Fruit fly (Drosophila melanogaster) whole organism, prepupa: Measurements from ENCODE around the gene Edg78E.

Experiments used
- Blimp-1 ChIP-seq: fragments of 200-800 bp; sonication (Bioruptor generic); optimal IDR thresholded peaks from 3 replicates; lab custom pipeline; 2017; ENCODE audit warnings: missing biosample characterization, missing genetic modification characterization, mild to moderate bottlenecking, moderate library complexity, missing genetic modification reagents
- CG10631 ChIP-seq: fragments of 200-800 bp; sonication (Bioruptor generic); optimal IDR thresholded peaks from 2 replicates; lab custom pipeline; 2016; ENCODE audit warnings: missing biosample characterization, missing genetic modification characterization
- CG10669 ChIP-seq: fragments of 200-800 bp; sonication (Bioruptor generic); optimal IDR thresholded peaks from 3 replicates; lab custom pipeline; 2018; ENCODE audit warnings: missing biosample characterization, mild to moderate bottlenecking, missing genetic modification characterization, moderate library complexity
- CG11762 ChIP-seq: fragments of 200-800 bp; sonication (Bioruptor generic); optimal IDR thresholded peaks from 3 replicates; lab custom pipeline; 2016; ENCODE audit warnings: missing biosample characterization, missing genetic modification characterization; ENCODE audit not compliant: insufficient read depth
- CG16779 ChIP-seq: fragments of 200-800 bp; sonication (Bioruptor generic); optimal IDR thresholded peaks from 3 replicates; lab custom pipeline; 2017; ENCODE audit warnings: missing biosample characterization, mild to moderate bottlenecking, missing genetic modification characterization
- CG3032 ChIP-seq: fragments of 200-800 bp; optimal IDR thresholded peaks from 2 replicates; lab custom pipeline; 2019; ENCODE audit warnings: missing biosample characterization, mild to moderate bottlenecking, missing genetic modification characterization, moderate library complexity
- CG32006 ChIP-seq: fragments of 200-800 bp; sonication (Bioruptor generic); optimal IDR thresholded peaks from 3 replicates; lab custom pipeline; 2017; ENCODE audit warnings: missing biosample characterization, mild to moderate bottlenecking, missing genetic modification characterization
- CG34406 ChIP-seq: fragments of 200-800 bp; sonication (Bioruptor generic); optimal IDR thresholded peaks from 3 replicates; lab custom pipeline; 2016; ENCODE audit warnings: missing biosample characterization, missing genetic modification characterization
- CG3919 ChIP-seq: fragments of 200-800 bp; sonication (Bioruptor generic); optimal IDR thresholded peaks from 3 replicates; lab custom pipeline; 2016; ENCODE audit warnings: missing biosample characterization, missing genetic modification characterization
- CG4318 ChIP-seq: fragments of 200-800 bp; sonication (Bioruptor generic); optimal IDR thresholded peaks from 3 replicates; lab custom pipeline; 2017; ENCODE audit warnings: missing biosample characterization, mild to moderate bottlenecking, missing genetic modification characterization
- CG6163 ChIP-seq: fragments of 200-800 bp; sonication (Bioruptor generic); IDR thresholded peaks from 3 replicates; pipeline ENCODE4 v1.3.6; 2022; ENCODE audit warnings: missing biosample characterization, missing genetic modification characterization
- CG6792 ChIP-seq: fragments of 200-800 bp; sonication (Bioruptor generic); optimal IDR thresholded peaks from 3 replicates; lab custom pipeline; 2016; ENCODE audit warnings: missing biosample characterization, missing genetic modification characterization
- CG6808 ChIP-seq: fragments of 200-800 bp; sonication (Bioruptor generic); optimal IDR thresholded peaks from 3 replicates; lab custom pipeline; 2017; ENCODE audit warnings: missing biosample characterization, missing genetic modification characterization, mild to moderate bottlenecking, moderate library complexity, missing genetic modification reagents
- CG6854 ChIP-seq: fragments of 200-800 bp; sonication (Bioruptor generic); optimal IDR thresholded peaks from 2 replicates; lab custom pipeline; 2017; ENCODE audit warnings: missing biosample characterization, mild to moderate bottlenecking, missing genetic modification characterization
- CG8319 ChIP-seq: fragments of 200-800 bp; sonication (Bioruptor generic); optimal IDR thresholded peaks from 3 replicates; lab custom pipeline; 2016; ENCODE audit warnings: missing biosample characterization, missing genetic modification characterization
- CG9139 ChIP-seq: fragments of 200-800 bp; sonication (Bioruptor generic); optimal IDR thresholded peaks from 3 replicates; lab custom pipeline; 2017; ENCODE audit warnings: missing biosample characterization, mild to moderate bottlenecking, missing genetic modification characterization
- Eip75B ChIP-seq: fragments of 200-800 bp; sonication (Bioruptor generic); optimal IDR thresholded peaks from 3 replicates; lab custom pipeline; 2016; ENCODE audit warnings: missing biosample characterization, missing genetic modification characterization
- Eip78C ChIP-seq: fragments of 200-800 bp; sonication (Bioruptor generic); peaks from one replicate; lab custom pipeline; 2016; ENCODE audit warnings: missing biosample characterization, missing genetic modification characterization
- Eip93F ChIP-seq: fragments of 200-800 bp; sonication (Bioruptor generic); optimal IDR thresholded peaks from 2 replicates; lab custom pipeline; 2016; ENCODE audit warnings: missing biosample characterization, mild to moderate bottlenecking, missing genetic modification characterization
- Ets21C ChIP-seq: fragments of 200-800 bp; sonication (Bioruptor generic); optimal IDR thresholded peaks from 3 replicates; lab custom pipeline; 2016; ENCODE audit warnings: missing biosample characterization, missing genetic modification characterization
- Ets96B ChIP-seq: fragments of 200-800 bp; optimal IDR thresholded peaks from 2 replicates; lab custom pipeline; 2019; ENCODE audit warnings: missing biosample characterization, mild to moderate bottlenecking, missing genetic modification characterization, moderate library complexity
- Gug ChIP-seq: fragments of 200-800 bp; sonication (Bioruptor generic); IDR thresholded peaks from 2 replicates; pipeline ENCODE4 v1.3.6; 2022; ENCODE audit warnings: missing biosample characterization, missing genetic modification characterization
- Hr39 ChIP-seq: fragments of 200-800 bp; sonication (Bioruptor generic); optimal IDR thresholded peaks from 2 replicates; lab custom pipeline; 2016; ENCODE audit warnings: missing biosample characterization, missing genetic modification characterization
- Hr4 ChIP-seq: fragments of 200-800 bp; sonication (Bioruptor generic); optimal IDR thresholded peaks from 3 replicates; lab custom pipeline; 2016; ENCODE audit warnings: missing biosample characterization, missing genetic modification characterization
- Lpt ChIP-seq: fragments of 200-800 bp; sonication (Bioruptor generic); optimal IDR thresholded peaks from 3 replicates; lab custom pipeline; 2016; ENCODE audit warnings: missing biosample characterization, missing genetic modification characterization
- Met ChIP-seq: fragments of 200-800 bp; sonication (Bioruptor generic); optimal IDR thresholded peaks from 3 replicates; lab custom pipeline; 2016; ENCODE audit warnings: missing biosample characterization, missing genetic modification characterization
- Smox ChIP-seq: fragments of 200-800 bp; sonication (Bioruptor generic); optimal IDR thresholded peaks from 3 replicates; lab custom pipeline; 2016; ENCODE audit warnings: missing biosample characterization, missing genetic modification characterization
- Sox102F ChIP-seq: fragments of 200-800 bp; sonication (Bioruptor generic); optimal IDR thresholded peaks from 2 replicates; lab custom pipeline; 2016; ENCODE audit warnings: missing biosample characterization, mild to moderate bottlenecking, missing genetic modification characterization
- Sox14 ChIP-seq: fragments of 200-800 bp; sonication (Bioruptor generic); optimal IDR thresholded peaks from 3 replicates; lab custom pipeline; 2016; ENCODE audit warnings: missing biosample characterization, missing genetic modification characterization
- achi ChIP-seq: fragments of 200-800 bp; sonication (Bioruptor generic); optimal IDR thresholded peaks from 3 replicates; lab custom pipeline; 2016; ENCODE audit warnings: missing biosample characterization, missing genetic modification characterization
- acj6 ChIP-seq: fragments of 200-800 bp; sonication (Bioruptor generic); optimal IDR thresholded peaks from 3 replicates; lab custom pipeline; 2016; ENCODE audit warnings: missing biosample characterization, missing genetic modification characterization
- cyc ChIP-seq: fragments of 200-800 bp; sonication (Bioruptor generic); optimal IDR thresholded peaks from 3 replicates; lab custom pipeline; 2016; ENCODE audit warnings: missing biosample characterization, missing genetic modification characterization
- dac ChIP-seq: fragments of 200-800 bp; sonication (Bioruptor generic); optimal IDR thresholded peaks from 2 replicates; lab custom pipeline; 2017; ENCODE audit warnings: missing biosample characterization, mild to moderate bottlenecking, missing genetic modification characterization
- dsx ChIP-seq: fragments of 200-800 bp; optimal IDR thresholded peaks from 3 replicates; lab custom pipeline; 2019; ENCODE audit warnings: missing biosample characterization, mild to moderate bottlenecking, missing genetic modification characterization, moderate library complexity; ENCODE audit not compliant: poor library complexity, severe bottlenecking
- eg ChIP-seq: fragments of 200-800 bp; sonication (Bioruptor generic); IDR thresholded peaks from 3 replicates; pipeline ENCODE4 v1.3.6; 2022; ENCODE audit warnings: missing biosample characterization, missing genetic modification characterization
- esn ChIP-seq: fragments of 200-800 bp; sonication (Bioruptor generic); optimal IDR thresholded peaks from 2 replicates; lab custom pipeline; 2016; ENCODE audit warnings: missing biosample characterization, mild to moderate bottlenecking, missing genetic modification characterization, moderate library complexity
- fd85E ChIP-seq: fragments of 200-800 bp; sonication (Bioruptor generic); optimal IDR thresholded peaks from 3 replicates; lab custom pipeline; 2016; ENCODE audit warnings: missing biosample characterization, missing genetic modification characterization
- fkh ChIP-seq: fragments of 200-800 bp; sonication (Bioruptor generic); optimal IDR thresholded peaks from 3 replicates; lab custom pipeline; 2017; ENCODE audit warnings: missing biosample characterization, mild to moderate bottlenecking, missing genetic modification characterization, moderate library complexity
- lz ChIP-seq: fragments of 200-800 bp; sonication (Bioruptor generic); optimal IDR thresholded peaks from 3 replicates; lab custom pipeline; 2016; ENCODE audit warnings: missing biosample characterization, missing genetic modification characterization
- net ChIP-seq: fragments of 200-800 bp; sonication (Bioruptor generic); optimal IDR thresholded peaks from 3 replicates; lab custom pipeline; 2016; ENCODE audit warnings: missing biosample characterization, missing genetic modification characterization
- pdm3 ChIP-seq: fragments of 200-800 bp; sonication (Bioruptor generic); optimal IDR thresholded peaks from 3 replicates; lab custom pipeline; 2016; ENCODE audit warnings: missing biosample characterization, missing genetic modification characterization
- salr ChIP-seq, 2 experiments: fragments of 200-800 bp; sonication (Bioruptor generic); optimal IDR thresholded peaks; 3 replicates each; lab custom pipeline; 2016 to 2018; ENCODE audit warnings: missing biosample characterization in 2 of 2, missing genetic modification characterization in 2 of 2, mild to moderate bottlenecking in 1 of 2
- spab ChIP-seq: fragments of 200-800 bp; sonication (Bioruptor generic); optimal IDR thresholded peaks from 2 replicates; lab custom pipeline; 2017; ENCODE audit warnings: missing biosample characterization, mild to moderate bottlenecking, missing genetic modification characterization, missing genetic modification reagents
- svp ChIP-seq: fragments of 200-800 bp; sonication (Bioruptor generic); peaks from one replicate; lab custom pipeline; 2016; ENCODE audit warnings: missing biosample characterization, missing genetic modification characterization
- topi ChIP-seq: fragments of 200-800 bp; sonication (Bioruptor generic); optimal IDR thresholded peaks from 3 replicates; lab custom pipeline; 2016; ENCODE audit warnings: missing biosample characterization, missing genetic modification characterization

Edg78E gene

DNA sequence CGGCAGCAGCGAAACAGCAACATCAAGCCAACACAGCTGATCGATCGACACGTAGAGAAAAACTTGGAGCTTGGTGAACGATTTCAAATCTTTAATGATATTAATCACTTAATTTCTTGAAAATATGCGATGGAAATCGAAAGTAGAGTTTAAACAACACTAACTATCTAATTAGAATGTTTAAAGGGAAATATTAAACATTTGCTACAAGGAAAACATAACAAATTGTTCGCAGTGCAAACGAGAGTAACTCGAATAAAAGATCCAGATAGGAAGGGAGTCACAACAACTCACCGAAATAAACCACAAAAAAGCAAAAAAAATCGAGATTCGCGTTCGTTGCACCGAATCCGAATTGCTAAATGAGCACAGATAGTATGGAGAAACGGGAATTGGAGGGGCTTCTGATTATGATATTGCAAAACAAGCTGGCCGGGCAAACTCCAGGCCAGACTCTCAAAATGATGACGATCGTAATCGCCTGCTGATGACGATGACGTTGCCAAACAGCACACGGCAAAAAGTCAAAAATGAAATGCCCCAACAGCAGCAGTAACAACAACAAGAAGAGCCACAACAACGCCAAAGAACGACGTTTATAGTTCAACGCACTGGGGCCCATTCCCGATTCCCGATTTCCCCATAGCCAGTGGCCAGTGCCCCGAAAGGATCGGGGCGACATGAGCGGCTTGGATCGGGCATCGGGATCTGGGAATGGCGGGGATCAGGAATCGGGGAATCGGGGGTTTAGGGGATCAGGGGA is 43.7 kb downstream of the Edg78E start (continued):
- TF ChIP-seq esn (GFP tag; lab: Kevin White, UChicago) (peak; percentile 100), CG4318 (peak; percentile 65), CG8319 (peak; percentile 99), CG11762 (GFP tag; lab: Kevin White, UChicago) (peak; percentile 97), CG16779 (peak; percentile 90), Lpt (GFP tag; lab: Kevin White, UChicago) (peak; percentile 89), Met (peak; percentile 99), CG6854 (GFP tag; lab: Kevin White, UChicago) (peak; percentile 99), acj6 (GFP tag; lab: Kevin White, UChicago) (peak; percentile 99), Hr39 (peak; percentile 99), topi (GFP tag; lab: Kevin White, UChicago) (peak; percentile 100), Smox (GFP tag; lab: Kevin White, UChicago) (peak; percentile 99), Sox102F (GFP tag; lab: Kevin White, UChicago) (peak; percentile 99), CG6163 (peak; percentile 98), Ets21C (GFP tag; lab: Kevin White, UChicago) (peak; percentile 98), Sox14 (peak; percentile 98), eg (peak; percentile 82), fd85E (peak; percentile 97), CG6792 (GFP tag; lab: Kevin White, UChicago) (peak; percentile 99)

DNA sequence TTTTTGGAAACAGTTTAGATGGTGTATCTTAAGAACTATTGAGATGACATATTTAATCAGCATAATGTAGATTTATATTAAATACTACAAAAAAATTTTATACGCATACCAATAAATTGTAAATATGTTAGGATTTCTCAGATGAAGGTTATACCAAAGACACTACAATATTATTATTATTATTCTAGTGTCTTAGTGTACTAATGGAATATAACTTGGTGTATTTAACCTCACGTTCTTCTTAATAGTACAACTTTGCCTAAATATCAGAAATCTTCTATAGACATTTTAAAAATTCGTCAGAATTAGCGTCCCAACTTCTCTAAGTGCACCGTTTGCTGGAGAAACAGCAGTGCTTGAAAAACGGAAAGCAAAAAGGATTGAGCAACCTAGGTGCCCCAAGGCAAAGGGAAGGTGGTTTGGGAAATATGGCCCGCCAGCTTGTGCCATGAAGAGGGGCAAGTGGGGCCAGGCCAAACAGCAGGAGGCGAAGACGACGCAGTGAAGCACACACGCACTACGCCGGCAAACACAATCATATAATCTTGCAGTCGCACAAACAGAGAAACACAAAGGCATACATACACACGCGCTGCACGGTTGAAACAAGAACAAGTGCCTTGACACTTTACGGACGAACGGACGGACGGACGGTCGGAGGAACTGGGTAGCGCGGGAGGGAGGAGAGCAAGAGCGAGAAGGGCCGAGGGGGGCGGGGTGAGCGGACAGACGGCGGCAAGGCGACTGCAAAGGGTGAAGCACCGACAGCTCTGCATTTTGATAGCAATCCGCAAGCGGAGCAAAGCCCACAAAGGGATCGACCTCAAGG is 44.5 kb downstream of the Edg78E start:
- TF ChIP-seq topi (GFP tag; lab: Kevin White, UChicago) (peak; percentile 68), dsx (GFP tag; lab: Kevin White, UChicago) (peak; percentile 47), CG8319 (peak; percentile 31), Hr4 (peak; percentile 25), Gug (GFP tag; lab: Robert Waterston, UW) (no peak), Hr39 (peak; percentile 0), CG10669 (GFP tag; lab: Kevin White, UChicago) (peak; percentile 80), pdm3 (GFP tag; lab: Kevin White, UChicago) (peak; percentile 42), fkh (peak; percentile 59), acj6 (GFP tag; lab: Kevin White, UChicago) (peak; percentile 65), salr (GFP tag; optimal IDR thresholded peaks at IDR 0.05; lab: Kevin White, UChicago) (peak; percentile 1 to 80), CG6808 (peak; percentile 66), Lpt (GFP tag; lab: Kevin White, UChicago) (no peak), lz (peak; percentile 59), eg (no peak), CG6792 (GFP tag; lab: Kevin White, UChicago) (peak; percentile 39), esn (GFP tag; lab: Kevin White, UChicago) (peak; percentile 80), Smox (GFP tag; lab: Kevin White, UChicago) (peak; percentile 56), CG3032 (tag; lab: Kevin White, UChicago) (peak; percentile 77), CG6163 (peak; percentile 40; the same call in 1 of the 3 replicates), achi (GFP tag; lab: Kevin White, UChicago) (peak; percentile 50), svp (GFP tag; lab: Kevin White, UChicago) (peak; percentile 69), CG16779 (peak; percentile 34), Eip78C (GFP tag; lab: Kevin White, UChicago) (peak; percentile 99), cyc (GFP tag; lab: Kevin White, UChicago) (peak; percentile 51), dac (GFP tag; lab: Kevin White, UChicago) (no peak), Met (peak; percentile 49), CG34406 (GFP tag; lab: Kevin White, UChicago) (peak; percentile 53), Eip93F (GFP tag; lab: Kevin White, UChicago) (no peak), Eip75B (peak; percentile 27), CG3919 (peak; percentile 66), Blimp-1 (no peak), spab (GFP tag; lab: Kevin White, UChicago) (peak; percentile 79), net (GFP tag; lab: Kevin White, UChicago) (peak; percentile 34), CG9139 (GFP tag; lab: Kevin White, UChicago) (no peak), CG32006 (GFP tag; lab: Kevin White, UChicago) (peak; percentile 36), CG10631 (GFP tag; lab: Kevin White, UChicago) (peak; percentile 83), Ets96B (tag; lab: Kevin White, UChicago) (peak; percentile 80), Sox102F (GFP tag; lab: Kevin White, UChicago) (peak; percentile 4)
